Worm (Caenorhabditis elegans) whole organism, midembryonic: Measurements from ENCODE around the gene F32D8.12.

Experiments used
- T22C8.4 ChIP-seq: fragments of 200-800 bp; sonication (Bioruptor generic); IDR thresholded peaks from 2 replicates; pipeline ENCODE4 v1.3.6; 2022; ENCODE audit warnings: missing genetic modification characterization, missing compliant biosample characterization
- klf-2 ChIP-seq: fragments of 200-800 bp; sonication (Bioruptor generic); conservative IDR thresholded peaks from 2 replicates; pipeline ENCODE4 v1.3.6; 2022; ENCODE audit warnings: missing genetic modification reagents, missing genetic modification characterization, missing compliant biosample characterization
- ztf-23 ChIP-seq: fragments of 200-800 bp; sonication (Bioruptor generic); IDR thresholded peaks from 2 replicates; pipeline ENCODE4 v1.3.6; 2022; ENCODE audit warnings: missing genetic modification reagents, missing genetic modification characterization, missing compliant biosample characterization
- ztf-29 ChIP-seq: fragments of 200-800 bp; sonication (Bioruptor generic); IDR thresholded peaks from 2 replicates; pipeline ENCODE4 v1.3.6; 2022; ENCODE audit warnings: missing genetic modification reagents, missing genetic modification characterization, missing compliant biosample characterization

ce11 chrV:10859048-10859637 lies 31.7 kb downstream of the F32D8.12 start:
- TF ChIP-seq ztf-29 (GFP tag; lab: Robert Waterston, UW) (no peak), T22C8.4 (GFP tag; lab: Robert Waterston, UW) (no peak), klf-2 (no peak), ztf-23 (GFP tag; lab: Robert Waterston, UW) (no peak)
